Fruit fly (Drosophila melanogaster) whole organism, pupa: ENCODE results near the gene U2af38.

Source experiments
- CG12605 ChIP-seq: fragments of 200-800 bp; sonication (Bioruptor generic); IDR thresholded peaks from 2 replicates; pipeline ENCODE4 v1.3.6; 2022; ENCODE audit warnings: missing biosample characterization, missing genetic modification characterization
- CG17806 ChIP-seq: fragments of 200-800 bp; sonication (Bioruptor generic); optimal IDR thresholded peaks from 2 replicates; lab custom pipeline; 2018; ENCODE audit warnings: missing biosample characterization, mild to moderate bottlenecking, missing genetic modification characterization, moderate library complexity
- CG4496 ChIP-seq: fragments of 200-800 bp; sonication (Bioruptor generic); IDR thresholded peaks from 3 replicates; pipeline ENCODE4 v1.3.6; 2022; ENCODE audit warnings: missing biosample characterization, missing genetic modification characterization
- CG8301 ChIP-seq: fragments of 200-800 bp; sonication (Bioruptor generic); optimal IDR thresholded peaks from 2 replicates; lab custom pipeline; 2018; ENCODE audit warnings: missing biosample characterization, mild to moderate bottlenecking, missing genetic modification characterization
- Snoo ChIP-seq: fragments of 200-800 bp; sonication (Bioruptor generic); optimal IDR thresholded peaks from 3 replicates; lab custom pipeline; 2017; ENCODE audit warnings: missing biosample characterization, mild to moderate bottlenecking, missing genetic modification characterization, inconsistent platforms
- fd96Ca ChIP-seq: fragments of 200-800 bp; sonication (Bioruptor generic); IDR thresholded peaks from 3 replicates; pipeline ENCODE4 v1.3.6; 2022; ENCODE audit warnings: missing biosample characterization, missing genetic modification characterization
- gl ChIP-seq: fragments of 200-800 bp; sonication (Bioruptor generic); optimal IDR thresholded peaks from 2 replicates; lab custom pipeline; 2018; ENCODE audit warnings: missing biosample characterization, mild to moderate bottlenecking, missing genetic modification characterization

dm6 chr2L:319745-320144, 25.3 kb upstream of the U2af38 start:
- no peak for TF ChIP-seq CG4496
- TF ChIP-seq CG8301, result no peak
- TF ChIP-seq gl (tag; lab: Kevin White, UChicago), result no peak
- TF ChIP-seq fd96Ca (GFP tag; lab: Robert Waterston, UW), result no peak
- TF ChIP-seq CG17806, result no peak
- TF ChIP-seq CG12605 (GFP tag; lab: Robert Waterston, UW), result no peak
- no peak for TF ChIP-seq Snoo (tag; lab: Kevin White, UChicago)
